Fruit fly (Drosophila melanogaster) whole organism, embryonic: ENCODE results near the gene His3.3A.

ENCODE experiments used
- B-H2 ChIP-seq: fragments of 200-800 bp; sonication (Bioruptor generic); optimal IDR thresholded peaks from 2 replicates; lab custom pipeline; 2018; ENCODE audit warnings: missing biosample characterization, mild to moderate bottlenecking, missing genetic modification characterization
- Bgb ChIP-seq: fragments of 200-800 bp; sonication (Bioruptor generic); IDR thresholded peaks from 2 replicates; pipeline ENCODE4 v1.3.6; 2022; ENCODE audit warnings: missing biosample characterization, missing genetic modification characterization; ENCODE audit not compliant: partially characterized antibody
- BtbVII ChIP-seq: fragments of 200-800 bp; sonication (Bioruptor generic); optimal IDR thresholded peaks from 3 replicates; lab custom pipeline; 2017; ENCODE audit warnings: missing biosample characterization, mild to moderate bottlenecking, missing genetic modification characterization
- CG11093 ChIP-seq: fragments of 200-800 bp; sonication (Bioruptor generic); IDR thresholded peaks from 3 replicates; pipeline ENCODE4 v1.3.6; 2022; ENCODE audit warnings: missing biosample characterization, missing genetic modification characterization
- CG12659 ChIP-seq: fragments of 200-800 bp; sonication (Bioruptor generic); optimal IDR thresholded peaks from 3 replicates; lab custom pipeline; 2017; ENCODE audit warnings: mild to moderate bottlenecking, missing biosample characterization, missing genetic modification reagents, missing genetic modification characterization
- CG14441 ChIP-seq: fragments of 200-800 bp; sonication (Bioruptor generic); IDR thresholded peaks from 2 replicates; pipeline ENCODE4 v1.3.6; 2022; ENCODE audit warnings: missing biosample characterization, missing genetic modification characterization
- CG15073 ChIP-seq: fragments of 200-800 bp; sonication (Bioruptor generic); optimal IDR thresholded peaks from 2 replicates; lab custom pipeline; 2016; ENCODE audit warnings: missing biosample characterization, missing genetic modification characterization
- CG1529 ChIP-seq: fragments of 200-800 bp; sonication (Bioruptor generic); optimal IDR thresholded peaks from 3 replicates; lab custom pipeline; 2018; ENCODE audit warnings: missing biosample characterization, missing genetic modification characterization
- CG16863 ChIP-seq: fragments of 200-800 bp; sonication (Bioruptor generic); optimal IDR thresholded peaks from 3 replicates; lab custom pipeline; 2016; ENCODE audit warnings: missing biosample characterization, missing genetic modification characterization
- CG17186 ChIP-seq: fragments of 200-800 bp; sonication (Bioruptor generic); optimal IDR thresholded peaks from 3 replicates; lab custom pipeline; 2017; ENCODE audit warnings: missing biosample characterization, missing genetic modification reagents, missing genetic modification characterization
- CG17359 ChIP-seq: fragments of 200-800 bp; sonication (Bioruptor generic); optimal IDR thresholded peaks from 3 replicates; lab custom pipeline; 2018; ENCODE audit warnings: missing biosample characterization, mild to moderate bottlenecking, missing genetic modification characterization, moderate library complexity
- CG17361 ChIP-seq: fragments of 200-800 bp; sonication (Bioruptor generic); IDR thresholded peaks from 3 replicates; pipeline ENCODE4 v1.3.6; 2022; ENCODE audit warnings: missing biosample characterization, missing genetic modification characterization
- CG18619 ChIP-seq: fragments of 200-800 bp; sonication (Bioruptor generic); optimal IDR thresholded peaks from 3 replicates; lab custom pipeline; 2017; ENCODE audit warnings: missing biosample characterization, mild to moderate bottlenecking, missing genetic modification characterization
- CG2199 ChIP-seq: fragments of 200-800 bp; sonication (Bioruptor generic); IDR thresholded peaks from 3 replicates; pipeline ENCODE4 v1.3.6; 2022; ENCODE audit warnings: missing biosample characterization, missing genetic modification characterization
- CG2712 ChIP-seq: fragments of 200-800 bp; optimal IDR thresholded peaks from 3 replicates; lab custom pipeline; 2019; ENCODE audit warnings: missing biosample characterization, mild to moderate bottlenecking, missing genetic modification characterization, moderate library complexity
- CG30403 ChIP-seq: fragments of 200-800 bp; sonication (Bioruptor generic); optimal IDR thresholded peaks from 3 replicates; lab custom pipeline; 2016; ENCODE audit warnings: missing biosample characterization, missing genetic modification characterization
- CG31441 ChIP-seq: fragments of 200-800 bp; sonication (Bioruptor generic); IDR thresholded peaks from 2 replicates; pipeline ENCODE4 v1.3.6; 2022; ENCODE audit warnings: missing biosample characterization, missing genetic modification characterization
- CG3407 ChIP-seq: fragments of 200-800 bp; sonication (Bioruptor generic); optimal IDR thresholded peaks from 2 replicates; lab custom pipeline; 2018; ENCODE audit warnings: missing biosample characterization, mild to moderate bottlenecking, missing genetic modification characterization
- CG3838 ChIP-seq: fragments of 200-800 bp; sonication (Bioruptor generic); optimal IDR thresholded peaks from 3 replicates; lab custom pipeline; 2016; ENCODE audit warnings: missing biosample characterization, missing genetic modification characterization
- CG9609 ChIP-seq: fragments of 200-800 bp; sonication (Bioruptor generic); optimal IDR thresholded peaks from 3 replicates; lab custom pipeline; 2016; ENCODE audit warnings: missing biosample characterization, missing genetic modification characterization
- CkIIα-i1 ChIP-seq: fragments of 200-800 bp; sonication (Bioruptor generic); IDR thresholded peaks from 2 replicates; pipeline ENCODE4 v1.3.6; 2022; ENCODE audit warnings: missing biosample characterization, missing genetic modification characterization
- Dfd ChIP-seq, 2 experiments: fragments of >200 bp; optimal IDR thresholded peaks; 2 replicates each; lab custom pipeline; 2017; ENCODE audit warnings: missing biosample characterization in 2 of 2, missing genetic modification characterization in 2 of 2
- Doc3 ChIP-seq: fragments of 200-800 bp; sonication (Bioruptor generic); IDR thresholded peaks from 3 replicates; pipeline ENCODE4 v1.3.6; 2022; ENCODE audit warnings: missing biosample characterization, missing genetic modification characterization; ENCODE audit not compliant: partially characterized antibody
- Hr39 ChIP-seq: fragments of >200 bp; optimal IDR thresholded peaks from 2 replicates; lab custom pipeline; 2017
- Lpt ChIP-seq: fragments of >200 bp; optimal IDR thresholded peaks from 2 replicates; lab custom pipeline; 2018; ENCODE audit warnings: missing biosample characterization, missing genetic modification characterization
- MTF-1 ChIP-seq: fragments of 200-800 bp; sonication (Bioruptor generic); optimal IDR thresholded peaks from 2 replicates; lab custom pipeline; 2018; ENCODE audit warnings: missing biosample characterization, mild to moderate bottlenecking, missing genetic modification characterization, borderline replicate concordance
- Myb ChIP-seq: fragments of 200-800 bp; sonication (Bioruptor generic); optimal IDR thresholded peaks from 2 replicates; lab custom pipeline; 2016; ENCODE audit warnings: missing biosample characterization, missing genetic modification characterization
- PHDP ChIP-seq: fragments of 200-800 bp; sonication (Bioruptor generic); optimal IDR thresholded peaks from 3 replicates; lab custom pipeline; 2018; ENCODE audit warnings: missing biosample characterization, mild to moderate bottlenecking, missing genetic modification characterization, moderate library complexity
- Sox100B ChIP-seq: fragments of 200-800 bp; sonication (Bioruptor generic); optimal IDR thresholded peaks from 3 replicates; lab custom pipeline; 2018; ENCODE audit warnings: missing biosample characterization, mild to moderate bottlenecking, missing genetic modification characterization
- Sry-β ChIP-seq: fragments of 200-800 bp; sonication (Bioruptor generic); optimal IDR thresholded peaks from 2 replicates; lab custom pipeline; 2018; ENCODE audit warnings: missing biosample characterization, mild to moderate bottlenecking, missing genetic modification characterization, moderate library complexity
- TFAM ChIP-seq: fragments of 200-800 bp; sonication (Bioruptor generic); optimal IDR thresholded peaks from 2 replicates; lab custom pipeline; 2017; ENCODE audit warnings: missing biosample characterization, missing genetic modification characterization, inconsistent platforms
- Trl ChIP-seq, 3 experiments: fragments of >200 bp in 2 of 3; fragments of 200-800 bp in 1 of 3; sonication (Bioruptor generic) in 1 of 3; optimal IDR thresholded peaks; 2 replicates in 1 of 3; 3 replicates in 2 of 3; lab custom pipeline; 2016 to 2017; ENCODE audit warnings: missing biosample characterization in 1 of 3, missing genetic modification characterization in 1 of 3
- Vsx1 ChIP-seq: fragments of 200-800 bp; sonication (Bioruptor generic); optimal IDR thresholded peaks from 2 replicates; lab custom pipeline; 2017; ENCODE audit warnings: missing biosample characterization, mild to moderate bottlenecking, missing genetic modification characterization, missing genetic modification reagents
- ara ChIP-seq: fragments of 200-800 bp; sonication (Bioruptor generic); IDR thresholded peaks from 2 replicates; pipeline ENCODE4 v1.3.6; 2022; ENCODE audit warnings: missing biosample characterization, missing genetic modification characterization
- cato ChIP-seq: fragments of 200-800 bp; sonication (Bioruptor generic); optimal IDR thresholded peaks from 2 replicates; lab custom pipeline; 2016; ENCODE audit warnings: missing biosample characterization, missing genetic modification characterization, borderline replicate concordance
- dysf ChIP-seq: fragments of 200-800 bp; sonication (Bioruptor generic); IDR thresholded peaks from 3 replicates; pipeline ENCODE4 v1.3.6; 2022; ENCODE audit warnings: missing biosample characterization, missing genetic modification characterization
- gcm2 ChIP-seq: fragments of 200-800 bp; sonication (Bioruptor generic); optimal IDR thresholded peaks from 2 replicates; lab custom pipeline; 2016; ENCODE audit warnings: missing biosample characterization, missing genetic modification characterization
- gfzf ChIP-seq: fragments of 200-800 bp; sonication (Bioruptor generic); optimal IDR thresholded peaks from 2 replicates; lab custom pipeline; 2016; ENCODE audit warnings: missing biosample characterization, mild to moderate bottlenecking, missing genetic modification characterization, moderate library complexity
- gsb ChIP-seq: fragments of 200-800 bp; sonication (Bioruptor generic); IDR thresholded peaks from 2 replicates; pipeline ENCODE4 v1.3.6; 2022; ENCODE audit warnings: missing biosample characterization, missing genetic modification characterization
- hkb ChIP-seq, 2 experiments: fragments of 200-800 bp in 1 of 2; fragments of >200 bp in 1 of 2; sonication (Bioruptor generic) in 1 of 2; IDR thresholded peaks in 1 of 2; optimal IDR thresholded peaks in 1 of 2; 2 replicates each; pipeline versions ENCODE4 v1.3.6 to Lab custom; 2017 to 2022; ENCODE audit warnings: missing biosample characterization in 1 of 2, missing genetic modification characterization in 1 of 2
- insv ChIP-seq, 2 experiments: fragments of 200-800 bp; sonication (Bioruptor generic); optimal IDR thresholded peaks; 3 replicates each; lab custom pipeline; 2016 to 2018; ENCODE audit warnings: missing biosample characterization in 2 of 2, missing genetic modification characterization in 2 of 2
- lab ChIP-seq: fragments of 200-800 bp; sonication (Bioruptor generic); optimal IDR thresholded peaks from 3 replicates; lab custom pipeline; 2017; ENCODE audit warnings: missing biosample characterization, missing genetic modification characterization, mild to moderate bottlenecking, moderate library complexity, missing genetic modification reagents
- mld ChIP-seq: fragments of 200-800 bp; sonication (Bioruptor generic); IDR thresholded peaks from 3 replicates; pipeline ENCODE4 v1.3.6; 2022; ENCODE audit warnings: missing biosample characterization, missing genetic modification characterization; ENCODE audit not compliant: partially characterized antibody
- nerfin-2 ChIP-seq: fragments of 200-800 bp; sonication (Bioruptor generic); IDR thresholded peaks from 2 replicates; pipeline ENCODE4 v1.3.6; 2022; ENCODE audit warnings: missing biosample characterization, missing genetic modification characterization; ENCODE audit not compliant: partially characterized antibody
- ranshi ChIP-seq: fragments of 200-800 bp; sonication (Bioruptor generic); IDR thresholded peaks from 2 replicates; pipeline ENCODE4 v1.3.6; 2022; ENCODE audit warnings: missing biosample characterization, missing genetic modification characterization
- ro ChIP-seq: fragments of 200-800 bp; sonication (Bioruptor generic); IDR thresholded peaks from 2 replicates; pipeline ENCODE4 v1.3.6; 2022; ENCODE audit warnings: missing biosample characterization, missing genetic modification characterization
- sim ChIP-seq: fragments of 200-800 bp; sonication (Bioruptor generic); IDR thresholded peaks from 2 replicates; pipeline ENCODE4 v1.3.6; 2022; ENCODE audit warnings: missing biosample characterization, missing genetic modification characterization
- slbo ChIP-seq: fragments of 200-800 bp; sonication (Bioruptor generic); IDR thresholded peaks from 2 replicates; pipeline ENCODE4 v1.3.6; 2022; ENCODE audit warnings: missing biosample characterization, missing genetic modification characterization
- slou ChIP-seq: fragments of 200-800 bp; sonication (Bioruptor generic); optimal IDR thresholded peaks from 3 replicates; lab custom pipeline; 2016; ENCODE audit warnings: missing biosample characterization, missing genetic modification characterization
- trh ChIP-seq: fragments of 200-800 bp; sonication (Bioruptor generic); optimal IDR thresholded peaks from 2 replicates; lab custom pipeline; 2016; ENCODE audit warnings: missing biosample characterization, missing genetic modification characterization
- yki ChIP-seq: fragments of >200 bp; optimal IDR thresholded peaks from 3 replicates; lab custom pipeline; 2018

His3.3A gene

dm6 chr2L:5043043-5043442, 11.8 kb upstream of the His3.3A start, which contains the start of the genes CG33995, CG44000 and CG44001 (continued):
- peak; percentile 25 for TF ChIP-seq hkb (optimal IDR thresholded peaks at IDR 0.05; lab: Kevin White, UChicago)
- TF ChIP-seq hkb (GFP tag; IDR thresholded peaks at IDR 0.05; lab: Robert Waterston, UW): no peak
- no peak for TF ChIP-seq Doc3 (GFP tag; lab: Robert Waterston, UW)
- no peak for TF ChIP-seq CG15073 (GFP tag; lab: Kevin White, UChicago)
- 0 out of 2 replicates have a peak, but pooled peaks have one; percentile 12 for TF ChIP-seq ranshi (GFP tag; lab: Robert Waterston, UW)
- no peak for TF ChIP-seq Trl (optimal IDR thresholded peaks at IDR 0.05; lab: Kevin White, UChicago)
- peak; percentile 44 for TF ChIP-seq Trl (GFP tag; optimal IDR thresholded peaks at IDR 0.05; lab: Kevin White, UChicago)
- TF ChIP-seq CG11093 (GFP tag; lab: Robert Waterston, UW): no peak
- peak; percentile 46 for TF ChIP-seq Bgb
- TF ChIP-seq CG14441 (GFP tag; lab: Robert Waterston, UW): peak; percentile 25; the same call in 1 of the 2 replicates
- peak; percentile 67 for TF ChIP-seq CG17186 (GFP tag; lab: Kevin White, UChicago)
- no peak for TF ChIP-seq MTF-1 (GFP tag; lab: Kevin White, UChicago)
- TF ChIP-seq CG17361 (GFP tag; lab: Robert Waterston, UW): 0 out of 3 replicates have a peak, but pooled peaks have one; percentile 16
- TF ChIP-seq ara (GFP tag; lab: Robert Waterston, UW): no peak
- no peak for TF ChIP-seq Sry-β
- peak; percentile 38 for TF ChIP-seq gcm2 (GFP tag; lab: Kevin White, UChicago)
- no peak for TF ChIP-seq CG2199
- peak in 1 of 2 experiments; percentile 8 for TF ChIP-seq insv (GFP tag; optimal IDR thresholded peaks at IDR 0.05; lab: Kevin White, UChicago)
- TF ChIP-seq CkIIα-i1 (GFP tag; lab: Robert Waterston, UW): no peak
- no peak for TF ChIP-seq Dfd (GFP tag; optimal IDR thresholded peaks at IDR 0.05; lab: Kevin White, UChicago)
- no peak for TF ChIP-seq Sox100B
- TF ChIP-seq yki (lab: Kevin White, UChicago): no peak
- TF ChIP-seq dysf (GFP tag; lab: Robert Waterston, UW): no peak
- TF ChIP-seq CG3838: no peak
- TF ChIP-seq CG16863 (GFP tag; lab: Kevin White, UChicago): peak; percentile 0
- TF ChIP-seq Hr39 (lab: Kevin White, UChicago): no peak
- TF ChIP-seq gfzf (GFP tag; lab: Kevin White, UChicago): peak; percentile 87
- TF ChIP-seq CG31441: no peak; the same call in 1 of the 2 replicates
- no peak for TF ChIP-seq slou (GFP tag; lab: Kevin White, UChicago)
- TF ChIP-seq Vsx1: no peak
- peak; percentile 79 for TF ChIP-seq B-H2 (GFP tag; lab: Kevin White, UChicago)
- TF ChIP-seq CG30403 (GFP tag; lab: Kevin White, UChicago): peak; percentile 67
- TF ChIP-seq Lpt (GFP tag; lab: Kevin White, UChicago): no peak
- peak; percentile 78 for TF ChIP-seq Myb (GFP tag; lab: Kevin White, UChicago)
- TF ChIP-seq CG9609 (GFP tag; lab: Kevin White, UChicago): peak; percentile 27
- peak; percentile 78 for TF ChIP-seq slbo
- TF ChIP-seq ro: no peak
- TF ChIP-seq CG1529 (GFP tag; lab: Kevin White, UChicago): no peak
- peak; percentile 18 for TF ChIP-seq PHDP (tag; lab: Kevin White, UChicago)
- TF ChIP-seq gsb (GFP tag; lab: Robert Waterston, UW): no peak
- TF ChIP-seq CG2712: peak; percentile 36
- TF ChIP-seq CG17359 (tag; lab: Kevin White, UChicago): no peak
- peak; percentile 47 for TF ChIP-seq lab (GFP tag; lab: Kevin White, UChicago)
- no peak for TF ChIP-seq nerfin-2
- TF ChIP-seq trh (GFP tag; lab: Kevin White, UChicago): no peak
- no peak for TF ChIP-seq BtbVII (GFP tag; lab: Kevin White, UChicago)
- TF ChIP-seq cato: no peak
- no peak for TF ChIP-seq sim (GFP tag; lab: Robert Waterston, UW)
- TF ChIP-seq CG12659 (GFP tag; lab: Kevin White, UChicago): peak; percentile 94
- no peak for TF ChIP-seq CG3407 (GFP tag; lab: Kevin White, UChicago)
- TF ChIP-seq TFAM: no peak
- no peak for TF ChIP-seq mld (GFP tag; lab: Robert Waterston, UW)
- peak; percentile 13 for TF ChIP-seq CG18619 (GFP tag; lab: Kevin White, UChicago)
